Worm (Caenorhabditis elegans) whole organism, young adult: ENCODE measurements around the gene C28C12.1.

Source experiments
- B0035.1 ChIP-seq: sonication (generic microtip); optimal IDR thresholded peaks from 2 replicates; lab custom pipeline; 2016; ENCODE audit warnings: missing genetic modification characterization, mild to moderate bottlenecking, missing compliant biosample characterization, missing genotype, missing genetic modification reagents
- B0261.1 ChIP-seq: sonication (generic microtip); optimal IDR thresholded peaks from 2 replicates; lab custom pipeline; 2016; ENCODE audit warnings: mild to moderate bottlenecking, missing genetic modification characterization, moderate library complexity, missing compliant biosample characterization
- D2030.7 ChIP-seq: fragments of 200-800 bp; sonication (Bioruptor generic); IDR thresholded peaks from 2 replicates; pipeline ENCODE4 v1.3.6; 2022; ENCODE audit warnings: missing genetic modification reagents, missing genetic modification characterization, missing compliant biosample characterization
- F22D6.2 ChIP-seq: sonication (generic microtip); optimal IDR thresholded peaks from 2 replicates; lab custom pipeline; 2016; ENCODE audit warnings: mild to moderate bottlenecking, missing genetic modification characterization, missing compliant biosample characterization
- F37B4.10 ChIP-seq: fragments of 200-800 bp; sonication (Bioruptor generic); IDR thresholded peaks from 2 replicates; pipeline ENCODE4 v1.3.6; 2022; ENCODE audit warnings: missing genetic modification characterization, missing compliant biosample characterization
- F57C9.4 ChIP-seq: sonication (generic microtip); optimal IDR thresholded peaks from 2 replicates; lab custom pipeline; 2017; ENCODE audit warnings: mild to moderate bottlenecking, missing genetic modification characterization, missing compliant biosample characterization
- T07F8.4 ChIP-seq: sonication (generic microtip); optimal IDR thresholded peaks from 2 replicates; lab custom pipeline; 2016; ENCODE audit warnings: mild to moderate bottlenecking, missing genetic modification characterization, moderate library complexity, missing compliant biosample characterization
- Y53F4B.3 ChIP-seq: fragments of 200-800 bp; sonication (Bioruptor generic); IDR thresholded peaks from 2 replicates; pipeline ENCODE4 v1.3.6; 2022; ENCODE audit warnings: missing genetic modification reagents, missing genetic modification characterization, missing compliant biosample characterization
- Y79H2A.3 ChIP-seq: fragments of 200-800 bp; sonication (Bioruptor generic); conservative IDR thresholded peaks from 2 replicates; pipeline ENCODE4 v1.3.6; 2022; ENCODE audit warnings: missing genetic modification reagents, missing genetic modification characterization, missing compliant biosample characterization
- Y95B8A.8 ChIP-seq: fragments of 200-800 bp; sonication (Bioruptor generic); IDR thresholded peaks from 2 replicates; pipeline ENCODE4 v1.3.6; 2022; ENCODE audit warnings: missing genetic modification reagents, missing genetic modification characterization, missing compliant biosample characterization
- akir-1 ChIP-seq: fragments of 200-800 bp; sonication (Bioruptor generic); optimal IDR thresholded peaks from 2 replicates; lab custom pipeline; 2018; ENCODE audit warnings: mild to moderate bottlenecking, missing genetic modification characterization, moderate library complexity, missing compliant biosample characterization
- bed-1 ChIP-seq: fragments of 200-800 bp; sonication (Bioruptor generic); IDR thresholded peaks from 2 replicates; pipeline ENCODE4 v1.3.6; 2022; ENCODE audit warnings: missing genetic modification reagents, missing genetic modification characterization, missing compliant biosample characterization
- ccch-3 ChIP-seq: fragments of 200-800 bp; sonication (Bioruptor generic); optimal IDR thresholded peaks from 2 replicates; lab custom pipeline; 2018; ENCODE audit warnings: mild to moderate bottlenecking, missing genetic modification characterization, missing compliant biosample characterization
- ceh-100 ChIP-seq: fragments of 200-800 bp; sonication (Bioruptor generic); IDR thresholded peaks from 2 replicates; pipeline ENCODE4 v1.3.6; 2022; ENCODE audit warnings: missing genetic modification reagents, missing genetic modification characterization, missing compliant biosample characterization
- ceh-27 ChIP-seq: fragments of 200-800 bp; sonication (Bioruptor generic); optimal IDR thresholded peaks from 2 replicates; lab custom pipeline; 2018; ENCODE audit warnings: mild to moderate bottlenecking, missing genetic modification characterization, moderate library complexity, missing compliant biosample characterization
- ceh-40 ChIP-seq: fragments of 200-800 bp; sonication (Bioruptor generic); IDR thresholded peaks from 2 replicates; pipeline ENCODE4 v1.3.6; 2022; ENCODE audit warnings: missing genetic modification characterization, missing compliant biosample characterization
- ceh-58 ChIP-seq: fragments of 200-800 bp; sonication (Bioruptor generic); IDR thresholded peaks from 2 replicates; pipeline ENCODE4 v1.3.6; 2022; ENCODE audit warnings: missing genetic modification characterization, missing compliant biosample characterization
- ceh-79 ChIP-seq: sonication (generic microtip); optimal IDR thresholded peaks from 2 replicates; lab custom pipeline; 2017; ENCODE audit warnings: mild to moderate bottlenecking, missing genetic modification characterization, missing compliant biosample characterization
- ceh-91 ChIP-seq: fragments of 200-800 bp; sonication (Bioruptor generic); IDR thresholded peaks from 2 replicates; pipeline ENCODE4 v1.3.6; 2022; ENCODE audit warnings: missing genetic modification reagents, missing genetic modification characterization, missing compliant biosample characterization
- efl-1 ChIP-seq: fragments of 150-350 bp; optimal IDR thresholded peaks from 2 replicates; lab custom pipeline; 2014; ENCODE audit warnings: missing biosample characterization, missing genetic modification reagents, missing genetic modification characterization
- egl-18 ChIP-seq: fragments of 200-800 bp; sonication (Bioruptor generic); IDR thresholded peaks from 2 replicates; pipeline ENCODE4 v1.3.6; 2022; ENCODE audit warnings: missing genetic modification reagents, missing genetic modification characterization, missing compliant biosample characterization
- egrh-3 ChIP-seq: fragments of 200-800 bp; sonication (Bioruptor generic); IDR thresholded peaks from 2 replicates; pipeline ENCODE4 v1.3.6; 2022; ENCODE audit warnings: missing genetic modification reagents, missing genetic modification characterization, missing compliant biosample characterization
- ets-4 ChIP-seq: fragments of 200-800 bp; sonication (Bioruptor generic); optimal IDR thresholded peaks from 2 replicates; lab custom pipeline; 2018; ENCODE audit warnings: mild to moderate bottlenecking, missing genetic modification characterization, missing compliant biosample characterization
- gei-17 ChIP-seq: fragments of 200-800 bp; sonication (Bioruptor generic); optimal IDR thresholded peaks from 2 replicates; lab custom pipeline; 2018; ENCODE audit warnings: mild to moderate bottlenecking, missing genetic modification characterization, missing compliant biosample characterization
- him-1 ChIP-seq: sonication (generic microtip); optimal IDR thresholded peaks from 2 replicates; lab custom pipeline; 2016; ENCODE audit warnings: missing genotype, missing genetic modification reagents, missing genetic modification characterization, missing compliant biosample characterization
- hmg-1.2 ChIP-seq: fragments of 200-800 bp; sonication (Bioruptor generic); IDR thresholded peaks from 2 replicates; pipeline ENCODE4 v1.3.6; 2022; ENCODE audit warnings: missing genetic modification reagents, missing genetic modification characterization, missing compliant biosample characterization
- hrde-1 ChIP-seq: sonication (generic microtip); optimal IDR thresholded peaks from 2 replicates; lab custom pipeline; 2016; ENCODE audit warnings: missing genetic modification characterization, mild to moderate bottlenecking, missing compliant biosample characterization, moderate library complexity, missing genotype, missing genetic modification reagents, borderline replicate concordance
- lin-35 ChIP-seq, 3 experiments: fragments of 150-350 bp in 2 of 3; sonication (generic microtip) in 1 of 3; optimal IDR thresholded peaks; 2 replicates each; lab custom pipeline; 2014 to 2018; ENCODE audit warnings: missing biosample characterization in 3 of 3, missing genetic modification characterization in 3 of 3, missing genetic modification reagents in 3 of 3
- lin-40 ChIP-seq: sonication (generic microtip); optimal IDR thresholded peaks from 2 replicates; lab custom pipeline; 2016; ENCODE audit warnings: missing genetic modification characterization, mild to moderate bottlenecking, missing compliant biosample characterization, missing genotype, missing genetic modification reagents
- lin-54 ChIP-seq: fragments of 200-800 bp; sonication (Bioruptor generic); optimal IDR thresholded peaks from 2 replicates; lab custom pipeline; 2018; ENCODE audit warnings: mild to moderate bottlenecking, missing genetic modification characterization, missing compliant biosample characterization
- lsy-27 ChIP-seq: sonication (generic microtip); optimal IDR thresholded peaks from 2 replicates; lab custom pipeline; 2017; ENCODE audit warnings: missing genetic modification characterization, mild to moderate bottlenecking, missing compliant biosample characterization, antibody characterized with exemption, missing genotype, borderline replicate concordance; ENCODE audit not compliant: insufficient read depth
- madf-10 ChIP-seq: sonication (generic microtip); optimal IDR thresholded peaks from 2 replicates; lab custom pipeline; 2016; ENCODE audit warnings: mild to moderate bottlenecking, missing genetic modification characterization, missing compliant biosample characterization
- mcd-1 ChIP-seq: fragments of 200-800 bp; sonication (Bioruptor generic); IDR thresholded peaks from 2 replicates; pipeline ENCODE4 v1.3.6; 2022; ENCODE audit warnings: missing genetic modification reagents, missing genetic modification characterization, missing compliant biosample characterization
- mes-4 ChIP-seq: sonication (generic microtip); optimal IDR thresholded peaks from 2 replicates; lab custom pipeline; 2016; ENCODE audit warnings: missing genotype, missing genetic modification characterization, missing compliant biosample characterization
- nhr-90 ChIP-seq: sonication (generic microtip); optimal IDR thresholded peaks from 2 replicates; lab custom pipeline; 2016; ENCODE audit warnings: missing genotype, mild to moderate bottlenecking, missing genetic modification characterization, missing compliant biosample characterization
- repo-1 ChIP-seq: sonication (generic microtip); optimal IDR thresholded peaks from 2 replicates; lab custom pipeline; 2017; ENCODE audit warnings: mild to moderate bottlenecking, missing genetic modification characterization, missing compliant biosample characterization
- sea-2 ChIP-seq: fragments of 200-800 bp; sonication (Bioruptor generic); IDR thresholded peaks from 2 replicates; pipeline ENCODE4 v1.3.6; 2022; ENCODE audit warnings: missing genetic modification characterization, missing compliant biosample characterization
- snpc-1.3 ChIP-seq: sonication (generic microtip); optimal IDR thresholded peaks from 2 replicates; lab custom pipeline; 2017; ENCODE audit warnings: missing genetic modification characterization, mild to moderate bottlenecking, missing compliant biosample characterization, antibody characterized with exemption, moderate library complexity, missing genotype, missing genetic modification reagents; ENCODE audit not compliant: insufficient read depth
- somi-1 ChIP-seq: fragments of 200-800 bp; sonication (Bioruptor generic); optimal IDR thresholded peaks from 2 replicates; lab custom pipeline; 2018; ENCODE audit warnings: mild to moderate bottlenecking, missing genetic modification characterization, missing compliant biosample characterization
- sptf-2 ChIP-seq: fragments of 200-800 bp; sonication (Bioruptor generic); optimal IDR thresholded peaks from 2 replicates; lab custom pipeline; 2018; ENCODE audit warnings: mild to moderate bottlenecking, missing genetic modification characterization, missing compliant biosample characterization
- tbp1 ChIP-seq: fragments of 200-800 bp; sonication (Bioruptor generic); optimal IDR thresholded peaks from 2 replicates; lab custom pipeline; 2018; ENCODE audit warnings: mild to moderate bottlenecking, missing genetic modification characterization, missing compliant biosample characterization
- tbx-9 ChIP-seq: sonication (generic microtip); optimal IDR thresholded peaks from 2 replicates; lab custom pipeline; 2016; ENCODE audit warnings: borderline replicate concordance, missing genetic modification characterization, inconsistent platforms, missing compliant biosample characterization
- unc-130 ChIP-seq: sonication (generic microtip); optimal IDR thresholded peaks from 2 replicates; lab custom pipeline; 2016; ENCODE audit warnings: missing genetic modification reagents, missing genetic modification characterization, missing compliant biosample characterization
- xnd-1 ChIP-seq: sonication (generic microtip); optimal IDR thresholded peaks from 2 replicates; lab custom pipeline; 2016; ENCODE audit warnings: missing genotype, missing genetic modification reagents, missing genetic modification characterization, missing compliant biosample characterization
- zfh-2 ChIP-seq: fragments of 200-800 bp; sonication (Bioruptor generic); conservative IDR thresholded peaks from 2 replicates; pipeline ENCODE4 v1.3.6; 2022; ENCODE audit warnings: missing genetic modification reagents, missing genetic modification characterization, missing compliant biosample characterization
- ztf-25 ChIP-seq: fragments of 200-800 bp; sonication (Bioruptor generic); IDR thresholded peaks from 2 replicates; pipeline ENCODE4 v1.3.6; 2022; ENCODE audit warnings: missing genetic modification reagents, missing genetic modification characterization, missing compliant biosample characterization
- ztf-26 ChIP-seq: sonication (generic microtip); optimal IDR thresholded peaks from 2 replicates; lab custom pipeline; 2017; ENCODE audit warnings: missing genetic modification characterization, missing compliant biosample characterization
- ztf-28 ChIP-seq: fragments of 200-800 bp; sonication (Bioruptor generic); IDR thresholded peaks from 2 replicates; pipeline ENCODE4 v1.3.6; 2022; ENCODE audit warnings: missing genetic modification reagents, missing genetic modification characterization, missing compliant biosample characterization

C28C12.1 gene

ce11 chrIV:8498773-8499360, 2.6 kb upstream of the C28C12.1 start, which contains the start of the genes acdh-13 and mesp-1 (continued):
- TF ChIP-seq mes-4 (tag; lab: Kevin White, UChicago) (no peak), snpc-1.3 (tag; lab: Kevin White, UChicago) (peak; percentile 81), ceh-40 (GFP tag; lab: Robert Waterston, UW) (0 out of 2 replicates have a peak, but pooled peaks have one; percentile 44), ceh-100 (GFP tag; lab: Robert Waterston, UW) (peak; percentile 43; the same call in 1 of the 2 replicates), lin-35 (GFP tag; optimal IDR thresholded peaks at IDR 0.05; lab: Kevin White, UChicago) (peak; percentile 9 to 63 (median 40)), hmg-1.2 (GFP tag; lab: Robert Waterston, UW) (peak; percentile 78), ztf-25 (0 out of 2 replicates have a peak, but pooled peaks have one; percentile 44), egl-18 (GFP tag; lab: Robert Waterston, UW) (no peak), ztf-26 (no peak), tbp1 (GFP tag; lab: Kevin White, UChicago) (peak; percentile 59), bed-1 (no peak), Y79H2A.3 (no peak), sptf-2 (no peak), ceh-58 (GFP tag; lab: Robert Waterston, UW) (no peak), efl-1 (GFP tag; lab: Kevin White, UChicago) (peak; percentile 93), unc-130 (peak; percentile 94), ztf-28 (GFP tag; lab: Robert Waterston, UW) (peak; percentile 84), repo-1 (tag; lab: Kevin White, UChicago) (no peak), lin-40 (tag; lab: Kevin White, UChicago) (no peak), B0035.1 (tag; lab: Kevin White, UChicago) (no peak), xnd-1 (tag; lab: Kevin White, UChicago) (peak; percentile 91), ets-4 (GFP tag; lab: Kevin White, UChicago) (no peak), tbx-9 (tag; lab: Kevin White, UChicago) (no peak), madf-10 (tag; lab: Kevin White, UChicago) (no peak), F57C9.4 (no peak), hrde-1 (tag; lab: Kevin White, UChicago) (no peak), ccch-3 (GFP tag; lab: Kevin White, UChicago) (no peak), ceh-79 (tag; lab: Kevin White, UChicago) (no peak), lsy-27 (tag; lab: Kevin White, UChicago) (no peak), akir-1 (no peak), zfh-2 (GFP tag; lab: Robert Waterston, UW) (no peak), him-1 (tag; lab: Kevin White, UChicago) (peak; percentile 28), ceh-91 (GFP tag; lab: Robert Waterston, UW) (peak; percentile 90), egrh-3 (GFP tag; lab: Robert Waterston, UW) (no peak), Y95B8A.8 (GFP tag; lab: Robert Waterston, UW) (peak; percentile 72; the same call in 1 of the 2 replicates), Y53F4B.3 (GFP tag; lab: Robert Waterston, UW) (no peak), F22D6.2 (tag; lab: Kevin White, UChicago) (no peak), F37B4.10 (no peak), D2030.7 (peak; percentile 95), ceh-27 (peak; percentile 21), T07F8.4 (tag; lab: Kevin White, UChicago) (no peak), sea-2 (GFP tag; lab: Robert Waterston, UW) (no peak), nhr-90 (no peak), lin-54 (GFP tag; lab: Kevin White, UChicago) (peak; percentile 95), mcd-1 (peak; percentile 58), somi-1 (GFP tag; lab: Kevin White, UChicago) (no peak), gei-17 (no peak), B0261.1 (tag; lab: Kevin White, UChicago) (no peak)
